Fruit fly (Drosophila melanogaster) whole organism, embryonic: ENCODE data around the gene CG17264.
A peak's percentile ranks its signal among the peaks of the same experiment; 100 is the strongest.

ENCODE experiments used
- Antp ChIP-seq: fragments of 200-800 bp; sonication (Bioruptor generic); optimal IDR thresholded peaks from 3 replicates; lab custom pipeline; 2016; ENCODE audit warnings: missing biosample characterization, missing genetic modification characterization
- Atf6 ChIP-seq: fragments of 200-800 bp; sonication (Bioruptor generic); IDR thresholded peaks from 2 replicates; pipeline ENCODE4 v1.3.6; 2022; ENCODE audit warnings: missing biosample characterization, missing genetic modification characterization
- Blimp-1 ChIP-seq: fragments of 200-800 bp; sonication (Bioruptor generic); optimal IDR thresholded peaks from 3 replicates; lab custom pipeline; 2018; ENCODE audit warnings: missing biosample characterization, missing genetic modification characterization, mild to moderate bottlenecking, moderate library complexity, missing genetic modification reagents
- CG10543 ChIP-seq: fragments of 200-800 bp; sonication (Bioruptor generic); optimal IDR thresholded peaks from 3 replicates; lab custom pipeline; 2017; ENCODE audit warnings: missing biosample characterization, mild to moderate bottlenecking, missing genetic modification characterization, moderate library complexity
- CG11085 ChIP-seq: fragments of 200-800 bp; sonication (Bioruptor generic); IDR thresholded peaks from 2 replicates; pipeline ENCODE4 v1.3.6; 2022; ENCODE audit warnings: missing biosample characterization, missing genetic modification characterization
- CG11247 ChIP-seq: fragments of 200-800 bp; sonication (Bioruptor generic); IDR thresholded peaks from 2 replicates; pipeline ENCODE4 v1.3.6; 2022; ENCODE audit warnings: missing biosample characterization, missing genetic modification characterization
- CG14014 ChIP-seq: fragments of 200-800 bp; sonication (Bioruptor generic); IDR thresholded peaks from 2 replicates; pipeline ENCODE4 v1.3.6; 2022; ENCODE audit warnings: missing biosample characterization, missing genetic modification characterization
- CG14050 ChIP-seq: fragments of 200-800 bp; sonication (Bioruptor generic); IDR thresholded peaks from 3 replicates; pipeline ENCODE4 v1.3.6; 2022; ENCODE audit warnings: missing biosample characterization, missing genetic modification characterization
- CG1792 ChIP-seq: fragments of 200-800 bp; sonication (Bioruptor generic); optimal IDR thresholded peaks from 2 replicates; lab custom pipeline; 2016; ENCODE audit warnings: missing biosample characterization, missing genetic modification characterization
- CG2129 ChIP-seq: fragments of 200-800 bp; sonication (Bioruptor generic); IDR thresholded peaks from 2 replicates; pipeline ENCODE4 v1.3.6; 2022; ENCODE audit warnings: missing biosample characterization, missing genetic modification characterization; ENCODE audit not compliant: partially characterized antibody
- CG2199 ChIP-seq: fragments of 200-800 bp; sonication (Bioruptor generic); IDR thresholded peaks from 3 replicates; pipeline ENCODE4 v1.3.6; 2022; ENCODE audit warnings: missing biosample characterization, missing genetic modification characterization
- CG3163 ChIP-seq: fragments of 200-800 bp; sonication (Bioruptor generic); optimal IDR thresholded peaks from 3 replicates; lab custom pipeline; 2016; ENCODE audit warnings: missing biosample characterization, missing genetic modification characterization
- CG3847 ChIP-seq: fragments of 200-800 bp; sonication (Bioruptor generic); IDR thresholded peaks from 2 replicates; pipeline ENCODE4 v1.3.6; 2022; ENCODE audit warnings: missing biosample characterization, missing genetic modification characterization
- CG4328 ChIP-seq: fragments of 200-800 bp; sonication (Bioruptor generic); optimal IDR thresholded peaks from 3 replicates; lab custom pipeline; 2017; ENCODE audit warnings: missing biosample characterization, missing genetic modification reagents, missing genetic modification characterization
- CG4617 ChIP-seq: fragments of 200-800 bp; sonication (Bioruptor generic); optimal IDR thresholded peaks from 3 replicates; lab custom pipeline; 2016; ENCODE audit warnings: missing biosample characterization, missing genetic modification characterization, borderline replicate concordance
- CG5953 ChIP-seq: fragments of 200-800 bp; sonication (Bioruptor generic); IDR thresholded peaks from 2 replicates; pipeline ENCODE4 v1.3.6; 2022; ENCODE audit warnings: missing biosample characterization, missing genetic modification characterization
- CG6272 ChIP-seq: fragments of 200-800 bp; sonication (Bioruptor generic); IDR thresholded peaks from 2 replicates; pipeline ENCODE4 v1.3.6; 2022; ENCODE audit warnings: missing biosample characterization, missing genetic modification characterization
- CG6683 ChIP-seq: fragments of 200-800 bp; sonication (Bioruptor generic); optimal IDR thresholded peaks from 2 replicates; lab custom pipeline; 2017; ENCODE audit warnings: missing biosample characterization, mild to moderate bottlenecking, missing genetic modification characterization, missing genetic modification reagents
- CG7357 ChIP-seq: fragments of 200-800 bp; sonication (Bioruptor generic); IDR thresholded peaks from 3 replicates; pipeline ENCODE4 v1.3.6; 2022; ENCODE audit warnings: missing biosample characterization, missing genetic modification characterization
- CG8089 ChIP-seq: fragments of 200-800 bp; sonication (Bioruptor generic); optimal IDR thresholded peaks from 3 replicates; lab custom pipeline; 2016; ENCODE audit warnings: missing biosample characterization, missing genetic modification characterization
- CG9215 ChIP-seq: fragments of 200-800 bp; sonication (Bioruptor generic); IDR thresholded peaks from 2 replicates; pipeline ENCODE4 v1.3.6; 2022; ENCODE audit warnings: missing biosample characterization, missing genetic modification characterization
- CG9609 ChIP-seq: fragments of 200-800 bp; sonication (Bioruptor generic); optimal IDR thresholded peaks from 3 replicates; lab custom pipeline; 2016; ENCODE audit warnings: missing biosample characterization, missing genetic modification characterization
- CG9727 ChIP-seq: fragments of 200-800 bp; sonication (Bioruptor generic); optimal IDR thresholded peaks from 3 replicates; lab custom pipeline; 2017; ENCODE audit warnings: missing biosample characterization, mild to moderate bottlenecking, missing genetic modification characterization
- D19A ChIP-seq: fragments of 200-800 bp; optimal IDR thresholded peaks from 3 replicates; lab custom pipeline; 2019; ENCODE audit warnings: missing biosample characterization, mild to moderate bottlenecking, missing genetic modification characterization, moderate library complexity
- Dad ChIP-seq: fragments of 200-800 bp; sonication (Bioruptor generic); optimal IDR thresholded peaks from 3 replicates; lab custom pipeline; 2016; ENCODE audit warnings: missing biosample characterization, missing genetic modification characterization
- Fer1 ChIP-seq: fragments of 200-800 bp; sonication (Bioruptor generic); optimal IDR thresholded peaks from 2 replicates; lab custom pipeline; 2017; ENCODE audit warnings: missing biosample characterization, mild to moderate bottlenecking, missing genetic modification characterization
- Hmr ChIP-seq: fragments of 200-800 bp; sonication (Bioruptor generic); optimal IDR thresholded peaks from 3 replicates; lab custom pipeline; 2017; ENCODE audit warnings: mild to moderate bottlenecking, missing biosample characterization, missing genetic modification reagents, missing genetic modification characterization
- Hsf ChIP-seq: fragments of 200-800 bp; sonication (Bioruptor generic); optimal IDR thresholded peaks from 3 replicates; lab custom pipeline; 2016; ENCODE audit warnings: missing biosample characterization, missing genetic modification characterization
- NK7.1 ChIP-seq: fragments of 200-800 bp; sonication (Bioruptor generic); optimal IDR thresholded peaks from 3 replicates; lab custom pipeline; 2016; ENCODE audit warnings: missing biosample characterization, missing genetic modification characterization
- Six4 ChIP-seq: fragments of 200-800 bp; sonication (Bioruptor generic); optimal IDR thresholded peaks from 2 replicates; lab custom pipeline; 2016; ENCODE audit warnings: missing biosample characterization, missing genetic modification characterization
- Xbp1 ChIP-seq: fragments of 200-800 bp; sonication (Bioruptor generic); optimal IDR thresholded peaks from 3 replicates; lab custom pipeline; 2016; ENCODE audit warnings: missing biosample characterization, mild to moderate bottlenecking, missing genetic modification characterization
- ac ChIP-seq: fragments of 200-800 bp; sonication (Bioruptor generic); optimal IDR thresholded peaks from 3 replicates; lab custom pipeline; 2017; ENCODE audit warnings: missing biosample characterization, mild to moderate bottlenecking, missing genetic modification characterization
- bbx ChIP-seq: fragments of 200-800 bp; sonication (Bioruptor generic); IDR thresholded peaks from 2 replicates; pipeline ENCODE4 v1.3.6; 2022; ENCODE audit warnings: missing biosample characterization, missing genetic modification characterization; ENCODE audit not compliant: partially characterized antibody
- chm ChIP-seq: fragments of 200-800 bp; sonication (Bioruptor generic); IDR thresholded peaks from 2 replicates; pipeline ENCODE4 v1.3.6; 2022; ENCODE audit warnings: missing biosample characterization, missing genetic modification characterization
- danr ChIP-seq: fragments of 200-800 bp; sonication (Bioruptor generic); IDR thresholded peaks from 2 replicates; pipeline ENCODE4 v1.3.6; 2022; ENCODE audit warnings: missing biosample characterization, missing genetic modification characterization
- dati ChIP-seq: fragments of 200-800 bp; sonication (Bioruptor generic); IDR thresholded peaks from 2 replicates; pipeline ENCODE4 v1.3.6; 2022; ENCODE audit warnings: missing biosample characterization, missing genetic modification characterization
- dpn ChIP-seq, 2 experiments: fragments of 200-800 bp; sonication (Bioruptor generic); optimal IDR thresholded peaks; 3 replicates each; lab custom pipeline; 2016; ENCODE audit warnings: missing biosample characterization in 2 of 2, missing genetic modification characterization in 2 of 2
- emc ChIP-seq: fragments of 200-800 bp; sonication (Bioruptor generic); optimal IDR thresholded peaks from 2 replicates; lab custom pipeline; 2016; ENCODE audit warnings: missing biosample characterization, missing genetic modification characterization
- en ChIP-seq: fragments of 200-800 bp; sonication (Bioruptor generic); optimal IDR thresholded peaks from 2 replicates; lab custom pipeline; 2016; ENCODE audit warnings: missing biosample characterization, missing genetic modification characterization
- kah ChIP-seq: fragments of 200-800 bp; sonication (Bioruptor generic); optimal IDR thresholded peaks from 2 replicates; lab custom pipeline; 2018; ENCODE audit warnings: missing biosample characterization, mild to moderate bottlenecking, missing genetic modification characterization
- klu ChIP-seq: fragments of 200-800 bp; sonication (Bioruptor generic); IDR thresholded peaks from 2 replicates; pipeline ENCODE4 v1.3.6; 2022; ENCODE audit warnings: missing biosample characterization, missing genetic modification characterization
- lilli ChIP-seq: fragments of 200-800 bp; sonication (Bioruptor generic); optimal IDR thresholded peaks from 3 replicates; lab custom pipeline; 2016; ENCODE audit warnings: missing biosample characterization, missing genetic modification characterization
- phol ChIP-seq: fragments of 200-800 bp; sonication (Bioruptor generic); optimal IDR thresholded peaks from 3 replicates; lab custom pipeline; 2018; ENCODE audit warnings: missing biosample characterization, mild to moderate bottlenecking, missing genetic modification characterization, moderate library complexity
- so ChIP-seq: fragments of 200-800 bp; sonication (Bioruptor generic); IDR thresholded peaks from 3 replicates; pipeline ENCODE4 v1.3.6; 2022; ENCODE audit warnings: missing biosample characterization, missing genetic modification characterization
- sug ChIP-seq: fragments of 200-800 bp; optimal IDR thresholded peaks from 2 replicates; lab custom pipeline; 2019; ENCODE audit warnings: missing biosample characterization, mild to moderate bottlenecking, missing genetic modification characterization, moderate library complexity
- tup ChIP-seq: fragments of 200-800 bp; sonication (Bioruptor generic); optimal IDR thresholded peaks from 2 replicates; lab custom pipeline; 2016; ENCODE audit warnings: missing biosample characterization, mild to moderate bottlenecking, missing genetic modification characterization, moderate library complexity
- zen ChIP-seq: fragments of 200-800 bp; sonication (Bioruptor generic); optimal IDR thresholded peaks from 3 replicates; lab custom pipeline; 2018; ENCODE audit warnings: missing biosample characterization, mild to moderate bottlenecking, missing genetic modification characterization, moderate library complexity
- zf30C ChIP-seq: fragments of 200-800 bp; sonication (Bioruptor generic); optimal IDR thresholded peaks from 3 replicates; lab custom pipeline; 2018; ENCODE audit warnings: missing biosample characterization, mild to moderate bottlenecking, missing genetic modification characterization

Gene CG17264

DNA sequence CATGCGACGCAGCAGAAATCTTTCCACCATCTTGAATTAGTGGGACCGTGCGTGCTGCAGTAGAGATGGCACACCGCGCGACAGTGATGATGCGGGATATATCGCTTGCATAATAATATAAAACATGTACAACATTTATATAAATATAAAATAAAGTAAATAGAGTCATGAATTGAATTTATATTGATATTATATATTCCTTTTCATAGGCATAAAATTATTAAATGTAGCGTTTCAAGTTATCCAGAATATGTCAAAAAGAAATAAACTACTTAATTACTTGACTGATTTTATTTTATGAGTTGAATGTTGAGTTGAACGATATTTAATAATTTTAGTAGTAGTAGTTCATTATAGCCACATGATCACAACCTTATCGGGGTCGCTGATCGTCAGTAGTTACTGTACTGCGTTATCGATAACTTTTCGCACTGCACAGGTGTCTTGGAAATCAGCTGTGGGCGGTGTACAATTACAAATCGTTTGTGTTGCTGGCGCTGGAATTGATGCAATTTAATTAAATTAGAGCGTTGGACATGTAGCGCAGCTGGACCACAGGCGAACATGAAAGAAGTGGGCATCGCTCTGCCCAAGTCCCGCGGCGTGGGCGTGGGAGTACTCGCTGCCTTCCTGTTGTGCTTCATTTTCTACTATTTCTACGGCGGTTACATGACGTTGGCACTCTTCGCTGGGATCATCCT lies 30.5 kb upstream of the CG17264 start, which contains the start of the genes Chd1 and Bem46 (continued):
- TF ChIP-seq Dad (GFP tag; lab: Kevin White, UChicago) (peak; percentile 48), dati (GFP tag; lab: Robert Waterston, UW) (peak; percentile 60; the same call in 1 of the 2 replicates), danr (peak; percentile 74; the same call in 1 of the 2 replicates), phol (peak; percentile 100), Six4 (GFP tag; lab: Kevin White, UChicago) (peak; percentile 88), Hmr (GFP tag; lab: Kevin White, UChicago) (no peak), emc (GFP tag; lab: Kevin White, UChicago) (peak; percentile 51), CG14014 (GFP tag; lab: Robert Waterston, UW) (peak; percentile 84), CG8089 (GFP tag; lab: Kevin White, UChicago) (peak; percentile 57), klu (GFP tag; lab: Robert Waterston, UW) (peak; percentile 87), CG4617 (GFP tag; lab: Kevin White, UChicago) (peak; percentile 70), CG3163 (GFP tag; lab: Kevin White, UChicago) (peak; percentile 56), lilli (GFP tag; lab: Kevin White, UChicago) (peak; percentile 85), NK7.1 (GFP tag; lab: Kevin White, UChicago) (peak; percentile 56), Atf6 (GFP tag; lab: Robert Waterston, UW) (peak; percentile 73), CG9727 (GFP tag; lab: Kevin White, UChicago) (peak; percentile 90), Fer1 (GFP tag; lab: Kevin White, UChicago) (peak; percentile 72), tup (GFP tag; lab: Kevin White, UChicago) (peak; percentile 50), en (GFP tag; lab: Kevin White, UChicago) (no peak), chm (GFP tag; lab: Robert Waterston, UW) (peak; percentile 67), Hsf (GFP tag; lab: Kevin White, UChicago) (peak; percentile 87), zf30C (GFP tag; lab: Kevin White, UChicago) (no peak), CG7357 (peak; percentile 64; the same call in 1 of the 3 replicates), ac (GFP tag; lab: Kevin White, UChicago) (no peak), zen (tag; lab: Kevin White, UChicago) (peak; percentile 83), kah (GFP tag; lab: Kevin White, UChicago) (peak; percentile 96), CG5953 (GFP tag; lab: Robert Waterston, UW) (peak; percentile 7; the same call in 1 of the 2 replicates), CG6272 (peak; percentile 81), CG1792 (GFP tag; lab: Kevin White, UChicago) (peak; percentile 38), CG2199 (no peak), CG10543 (GFP tag; lab: Kevin White, UChicago) (peak; percentile 90), CG11247 (peak; percentile 71; the same call in 1 of the 2 replicates), CG9215 (GFP tag; lab: Robert Waterston, UW) (peak; percentile 88), sug (tag; lab: Kevin White, UChicago) (peak; percentile 89), CG14050 (GFP tag; lab: Robert Waterston, UW) (peak; percentile 69), dpn (GFP tag; optimal IDR thresholded peaks at IDR 0.05; lab: Kevin White, UChicago) (peak; percentile 75 to 89), Blimp-1 (GFP tag; lab: Kevin White, UChicago) (no peak), Xbp1 (GFP tag; lab: Kevin White, UChicago) (peak; percentile 91), CG6683 (GFP tag; lab: Kevin White, UChicago) (peak; percentile 50), so (peak; percentile 78), CG2129 (GFP tag; lab: Robert Waterston, UW) (no peak), bbx (GFP tag; lab: Robert Waterston, UW) (0 out of 2 replicates have a peak, but pooled peaks have one; percentile 22), CG9609 (GFP tag; lab: Kevin White, UChicago) (peak; percentile 63), CG3847 (peak; percentile 86), D19A (tag; lab: Kevin White, UChicago) (no peak), CG4328 (GFP tag; lab: Kevin White, UChicago) (peak; percentile 81), Antp (GFP tag; lab: Kevin White, UChicago) (peak; percentile 80), CG11085 (peak; percentile 57; the same call in 1 of the 2 replicates)
- TF ChIP-seq, all 482 proteins: peak for 353
